Worm (Caenorhabditis elegans) whole organism, midembryonic: ENCODE results near the gene cone-1.
A peak's percentile ranks its signal among the peaks of the same experiment; 100 is the strongest.

Experiments
- T22C8.4 ChIP-seq: fragments of 200-800 bp; sonication (Bioruptor generic); IDR thresholded peaks from 2 replicates; pipeline ENCODE4 v1.3.6; 2022; ENCODE audit warnings: missing genetic modification characterization, missing compliant biosample characterization
- cog-1 ChIP-seq: sonication (generic microtip); optimal IDR thresholded peaks from 2 replicates; lab custom pipeline; 2016; ENCODE audit warnings: missing genetic modification characterization, missing compliant biosample characterization
- flt-1 ChIP-seq: fragments of 200-800 bp; sonication (Bioruptor generic); IDR thresholded peaks from 2 replicates; pipeline ENCODE4 v1.3.6; 2022; ENCODE audit warnings: missing genetic modification characterization, missing compliant biosample characterization
- klf-2 ChIP-seq: fragments of 200-800 bp; sonication (Bioruptor generic); conservative IDR thresholded peaks from 2 replicates; pipeline ENCODE4 v1.3.6; 2022; ENCODE audit warnings: missing genetic modification reagents, missing genetic modification characterization, missing compliant biosample characterization
- med-1 ChIP-seq: sonication (generic microtip); optimal IDR thresholded peaks from 2 replicates; lab custom pipeline; 2017; ENCODE audit warnings: missing genetic modification characterization, mild to moderate bottlenecking, missing compliant biosample characterization, antibody characterized with exemption, missing genetic modification reagents; ENCODE audit not compliant: insufficient read depth
- ref-1 ChIP-seq: fragments of 200-800 bp; sonication (Bioruptor generic); conservative IDR thresholded peaks from 2 replicates; pipeline ENCODE4 v1.3.6; 2022; ENCODE audit warnings: missing genetic modification reagents, missing genetic modification characterization, missing compliant biosample characterization
- tab-1 ChIP-seq: fragments of 200-800 bp; sonication (Bioruptor generic); IDR thresholded peaks from 2 replicates; pipeline ENCODE4 v1.3.6; 2022; ENCODE audit warnings: missing genetic modification characterization, missing compliant biosample characterization
- ztf-23 ChIP-seq: fragments of 200-800 bp; sonication (Bioruptor generic); IDR thresholded peaks from 2 replicates; pipeline ENCODE4 v1.3.6; 2022; ENCODE audit warnings: missing genetic modification reagents, missing genetic modification characterization, missing compliant biosample characterization
- ztf-29 ChIP-seq: fragments of 200-800 bp; sonication (Bioruptor generic); IDR thresholded peaks from 2 replicates; pipeline ENCODE4 v1.3.6; 2022; ENCODE audit warnings: missing genetic modification reagents, missing genetic modification characterization, missing compliant biosample characterization

The cone-1 gene

ce11 chrIII:2508518-2508917, 21.9 kb upstream of the cone-1 start, which contains the start of gene Y54F10AM.6:
Y54F10AM.6 (plus strand) TSS chrIII:2508818.
- TF ChIP-seq ref-1 (GFP tag; lab: Robert Waterston, UW) (no peak), flt-1 (GFP tag; lab: Robert Waterston, UW) (no peak), ztf-23 (no peak)

ce11 chrIII:2515461-2515860, 15.0 kb upstream of the cone-1 start:
- no peak for TF ChIP-seq cog-1

ce11 chrIII:2528621-2529113, 1.7 kb upstream of the cone-1 start, which contains the start of the genes Y54F10AM.15, rbc-2 and ndua-8:
Y54F10AM.15 (minus strand) TSS chrIII:2528679.
rbc-2 (minus strand) TSS chrIII:2528689.
ndua-8 (plus strand) TSS chrIII:2529063.
- TF ChIP-seq ztf-23 (no peak), klf-2 (GFP tag; lab: Robert Waterston, UW) (no peak), T22C8.4 (0 out of 2 replicates have a peak, but pooled peaks have one; percentile 10), cog-1 (peak; percentile 19)

- no peak for TF ChIP-seq ztf-29 (GFP tag; lab: Robert Waterston, UW)
- peak; percentile 20 for TF ChIP-seq cog-1
Measured at ce11 chrIII:2532716-2533115, 2.3 kb downstream of the cone-1 start.

- TF ChIP-seq klf-2 (GFP tag; lab: Robert Waterston, UW) = no peak
- 0 out of 2 replicates have a peak, but pooled peaks have one; percentile 49 for TF ChIP-seq ztf-23
- peak; percentile 67; the same call in 1 of the 2 replicates for TF ChIP-seq flt-1 (GFP tag; lab: Robert Waterston, UW)
- 0 out of 2 replicates have a peak, but pooled peaks have one; percentile 24 for TF ChIP-seq T22C8.4
- no peak for TF ChIP-seq cog-1
Measured at ce11 chrIII:2535122-2535521, 4.7 kb downstream of the cone-1 start.

ce11 chrIII:2540520-2540919, 10.1 kb downstream of the cone-1 start:
- TF ChIP-seq ztf-29 (GFP tag; lab: Robert Waterston, UW) = no peak
- TF ChIP-seq T22C8.4 = no peak
- TF ChIP-seq flt-1 (GFP tag; lab: Robert Waterston, UW) = no peak
- no peak for TF ChIP-seq med-1 (GFP tag; lab: Kevin White, UChicago)
- TF ChIP-seq tab-1 (GFP tag; lab: Robert Waterston, UW) = no peak
- no peak for TF ChIP-seq ztf-23
- TF ChIP-seq cog-1 = no peak
- no peak for TF ChIP-seq klf-2 (GFP tag; lab: Robert Waterston, UW)
- TF ChIP-seq ref-1 (GFP tag; lab: Robert Waterston, UW) = no peak

ce11 chrIII:2546298-2546697, 15.9 kb downstream of the cone-1 start:
- TF ChIP-seq med-1 (GFP tag; lab: Kevin White, UChicago) (no peak), tab-1 (GFP tag; lab: Robert Waterston, UW) (no peak), flt-1 (GFP tag; lab: Robert Waterston, UW) (no peak)

- TF ChIP-seq ztf-23 (no peak), flt-1 (GFP tag; lab: Robert Waterston, UW) (no peak), T22C8.4 (no peak), tab-1 (GFP tag; lab: Robert Waterston, UW) (no peak), ref-1 (GFP tag; lab: Robert Waterston, UW) (no peak), med-1 (GFP tag; lab: Kevin White, UChicago) (no peak), klf-2 (GFP tag; lab: Robert Waterston, UW) (no peak), ztf-29 (GFP tag; lab: Robert Waterston, UW) (no peak), cog-1 (no peak)
Measured at ce11 chrIII:2549620-2550019, 19.2 kb downstream of the cone-1 start, which contains the start of gene feh-1. feh-1 (plus strand) TSS chrIII:2549920.

ce11 chrIII:2551981-2552380, 21.6 kb downstream of the cone-1 start:
- TF ChIP-seq cog-1 (no peak), T22C8.4 (no peak), med-1 (GFP tag; lab: Kevin White, UChicago) (no peak), klf-2 (GFP tag; lab: Robert Waterston, UW) (no peak), tab-1 (GFP tag; lab: Robert Waterston, UW) (no peak), flt-1 (GFP tag; lab: Robert Waterston, UW) (no peak)

ce11 chrIII:2552382-2552781, 22.0 kb downstream of the cone-1 start:
- TF ChIP-seq klf-2 (GFP tag; lab: Robert Waterston, UW) (no peak), flt-1 (GFP tag; lab: Robert Waterston, UW) (no peak), ztf-23 (no peak), med-1 (GFP tag; lab: Kevin White, UChicago) (no peak), ztf-29 (GFP tag; lab: Robert Waterston, UW) (no peak), ref-1 (GFP tag; lab: Robert Waterston, UW) (no peak), T22C8.4 (no peak), tab-1 (GFP tag; lab: Robert Waterston, UW) (no peak), cog-1 (no peak)

- TF ChIP-seq T22C8.4 = no peak
- 0 out of 2 replicates have a peak, but pooled peaks have one; percentile 52 for TF ChIP-seq tab-1 (GFP tag; lab: Robert Waterston, UW)
Measured at ce11 chrIII:2553579-2553978, 23.2 kb downstream of the cone-1 start.
